Fruit fly (Drosophila melanogaster) whole organism, embryonic: ENCODE results near the gene ND-18.

Experiments
- Adf1 ChIP-seq: fragments of 200-800 bp; sonication (Bioruptor generic); IDR thresholded peaks from 2 replicates; pipeline ENCODE4 v1.3.6; 2022; ENCODE audit warnings: missing biosample characterization, missing genetic modification characterization
- Asciz ChIP-seq: fragments of 200-800 bp; sonication (Bioruptor generic); optimal IDR thresholded peaks from 2 replicates; lab custom pipeline; 2017; ENCODE audit warnings: missing biosample characterization, mild to moderate bottlenecking, missing genetic modification characterization, missing genetic modification reagents
- Atf-2 ChIP-seq: fragments of 200-800 bp; sonication (Bioruptor generic); optimal IDR thresholded peaks from 2 replicates; lab custom pipeline; 2016; ENCODE audit warnings: missing biosample characterization, missing genetic modification characterization
- Atf3 ChIP-seq: fragments of 200-800 bp; sonication (Bioruptor generic); optimal IDR thresholded peaks from 3 replicates; lab custom pipeline; 2016; ENCODE audit warnings: missing biosample characterization, missing genetic modification characterization
- B-H1 ChIP-seq: fragments of 200-800 bp; sonication (Bioruptor generic); IDR thresholded peaks from 3 replicates; pipeline ENCODE4 v1.3.6; 2022; ENCODE audit warnings: missing biosample characterization, missing genetic modification characterization
- CG1024 ChIP-seq: fragments of 200-800 bp; sonication (Bioruptor generic); IDR thresholded peaks from 2 replicates; pipeline ENCODE4 v1.3.6; 2022; ENCODE audit warnings: missing biosample characterization, missing genetic modification characterization
- CG10274 ChIP-seq: fragments of 200-800 bp; sonication (Bioruptor generic); optimal IDR thresholded peaks from 3 replicates; lab custom pipeline; 2017; ENCODE audit warnings: missing biosample characterization, mild to moderate bottlenecking, missing genetic modification characterization
- CG11085 ChIP-seq: fragments of 200-800 bp; sonication (Bioruptor generic); IDR thresholded peaks from 2 replicates; pipeline ENCODE4 v1.3.6; 2022; ENCODE audit warnings: missing biosample characterization, missing genetic modification characterization
- CG11456 ChIP-seq: fragments of 200-800 bp; sonication (Bioruptor generic); IDR thresholded peaks from 3 replicates; pipeline ENCODE4 v1.3.6; 2022; ENCODE audit warnings: missing biosample characterization, missing genetic modification characterization
- CG12155 ChIP-seq: fragments of 200-800 bp; sonication (Bioruptor generic); optimal IDR thresholded peaks from 3 replicates; lab custom pipeline; 2016; ENCODE audit warnings: missing biosample characterization, missing genetic modification characterization
- CG12236 ChIP-seq: fragments of 200-800 bp; sonication (Bioruptor generic); optimal IDR thresholded peaks from 2 replicates; lab custom pipeline; 2016; ENCODE audit warnings: missing biosample characterization, missing genetic modification characterization
- CG12769 ChIP-seq: fragments of 200-800 bp; sonication (Bioruptor generic); optimal IDR thresholded peaks from 2 replicates; lab custom pipeline; 2019; ENCODE audit warnings: missing biosample characterization, mild to moderate bottlenecking, missing genetic modification characterization, moderate library complexity
- CG13424 ChIP-seq: fragments of 200-800 bp; sonication (Bioruptor generic); optimal IDR thresholded peaks from 2 replicates; lab custom pipeline; 2019; ENCODE audit warnings: missing biosample characterization, mild to moderate bottlenecking, missing genetic modification characterization, moderate library complexity
- CG13894 ChIP-seq: fragments of 200-800 bp; sonication (Bioruptor generic); optimal IDR thresholded peaks from 3 replicates; lab custom pipeline; 2018; ENCODE audit warnings: missing biosample characterization, mild to moderate bottlenecking, missing genetic modification characterization, moderate library complexity
- CG16779 ChIP-seq: fragments of 200-800 bp; sonication (Bioruptor generic); IDR thresholded peaks from 2 replicates; pipeline ENCODE4 v1.3.6; 2022; ENCODE audit warnings: missing biosample characterization, missing genetic modification characterization
- CG17385 ChIP-seq: fragments of 200-800 bp; sonication (Bioruptor generic); optimal IDR thresholded peaks from 3 replicates; lab custom pipeline; 2018; ENCODE audit warnings: missing biosample characterization, mild to moderate bottlenecking, missing genetic modification characterization
- CG2889 ChIP-seq: fragments of 200-800 bp; sonication (Bioruptor generic); IDR thresholded peaks from 3 replicates; pipeline ENCODE4 v1.3.6; 2022; ENCODE audit warnings: missing biosample characterization, missing genetic modification characterization
- CG34376 ChIP-seq: fragments of 200-800 bp; sonication (Bioruptor generic); optimal IDR thresholded peaks from 2 replicates; lab custom pipeline; 2018; ENCODE audit warnings: missing biosample characterization, mild to moderate bottlenecking, missing genetic modification characterization
- CG43689 ChIP-seq: fragments of 200-800 bp; sonication (Bioruptor generic); IDR thresholded peaks from 2 replicates; pipeline ENCODE4 v1.3.6; 2022; ENCODE audit warnings: missing biosample characterization, missing genetic modification characterization
- CG4424 ChIP-seq: fragments of 200-800 bp; sonication (Bioruptor generic); optimal IDR thresholded peaks from 3 replicates; lab custom pipeline; 2016; ENCODE audit warnings: missing biosample characterization, missing genetic modification characterization
- CG7357 ChIP-seq: fragments of 200-800 bp; sonication (Bioruptor generic); IDR thresholded peaks from 3 replicates; pipeline ENCODE4 v1.3.6; 2022; ENCODE audit warnings: missing biosample characterization, missing genetic modification characterization
- E2f1 ChIP-seq: fragments of 200-800 bp; sonication (Bioruptor generic); IDR thresholded peaks from 2 replicates; pipeline ENCODE4 v1.3.6; 2022; ENCODE audit warnings: missing biosample characterization, missing genetic modification characterization
- E2f2 ChIP-seq: fragments of 200-800 bp; sonication (Bioruptor generic); IDR thresholded peaks from 2 replicates; pipeline ENCODE4 v1.3.6; 2022; ENCODE audit warnings: missing biosample characterization, missing genetic modification characterization
- Fer1 ChIP-seq: fragments of 200-800 bp; sonication (Bioruptor generic); optimal IDR thresholded peaks from 2 replicates; lab custom pipeline; 2017; ENCODE audit warnings: missing biosample characterization, mild to moderate bottlenecking, missing genetic modification characterization
- Hey ChIP-seq: fragments of 200-800 bp; sonication (Bioruptor generic); optimal IDR thresholded peaks from 3 replicates; lab custom pipeline; 2018; ENCODE audit warnings: missing biosample characterization, mild to moderate bottlenecking, missing genetic modification characterization
- Hmr ChIP-seq: fragments of 200-800 bp; sonication (Bioruptor generic); optimal IDR thresholded peaks from 3 replicates; lab custom pipeline; 2017; ENCODE audit warnings: mild to moderate bottlenecking, missing biosample characterization, missing genetic modification reagents, missing genetic modification characterization
- Hr39 ChIP-seq: fragments of >200 bp; optimal IDR thresholded peaks from 2 replicates; lab custom pipeline; 2017
- MESR4 ChIP-seq: fragments of 200-800 bp; sonication (Bioruptor generic); optimal IDR thresholded peaks from 2 replicates; lab custom pipeline; 2018; ENCODE audit warnings: missing biosample characterization, mild to moderate bottlenecking, missing genetic modification characterization, moderate library complexity
- Mad ChIP-seq: fragments of 200-800 bp; sonication (Bioruptor generic); optimal IDR thresholded peaks from 2 replicates; lab custom pipeline; 2016; ENCODE audit warnings: missing biosample characterization, missing genetic modification characterization
- Meics ChIP-seq: fragments of 200-800 bp; sonication (Bioruptor generic); optimal IDR thresholded peaks from 2 replicates; lab custom pipeline; 2017; ENCODE audit warnings: missing biosample characterization, mild to moderate bottlenecking, missing genetic modification characterization
- Rx ChIP-seq: fragments of 200-800 bp; sonication (Bioruptor generic); IDR thresholded peaks from 2 replicates; pipeline ENCODE4 v1.3.6; 2022; ENCODE audit warnings: missing biosample characterization, missing genetic modification characterization
- Side ChIP-seq: fragments of 200-800 bp; sonication (Bioruptor generic); optimal IDR thresholded peaks from 2 replicates; lab custom pipeline; 2016; ENCODE audit warnings: missing biosample characterization, missing genetic modification characterization
- Tbp ChIP-seq: fragments of >200 bp; optimal IDR thresholded peaks from 2 replicates; lab custom pipeline; 2018; ENCODE audit warnings: missing biosample characterization, missing genetic modification characterization
- ara ChIP-seq: fragments of 200-800 bp; sonication (Bioruptor generic); IDR thresholded peaks from 2 replicates; pipeline ENCODE4 v1.3.6; 2022; ENCODE audit warnings: missing biosample characterization, missing genetic modification characterization
- cg ChIP-seq: fragments of 200-800 bp; sonication (Bioruptor generic); optimal IDR thresholded peaks from 3 replicates; lab custom pipeline; 2019; ENCODE audit warnings: missing biosample characterization, mild to moderate bottlenecking, missing genetic modification characterization, moderate library complexity
- chinmo ChIP-seq: fragments of 200-800 bp; sonication (Bioruptor generic); IDR thresholded peaks from 4 replicates; pipeline ENCODE4 v1.3.6; 2022; ENCODE audit warnings: missing biosample characterization, missing genetic modification characterization; ENCODE audit not compliant: partially characterized antibody
- disco-r ChIP-seq: fragments of 200-800 bp; sonication (Bioruptor generic); optimal IDR thresholded peaks from 2 replicates; lab custom pipeline; 2016; ENCODE audit warnings: missing biosample characterization, missing genetic modification characterization
- dysf ChIP-seq: fragments of 200-800 bp; sonication (Bioruptor generic); IDR thresholded peaks from 3 replicates; pipeline ENCODE4 v1.3.6; 2022; ENCODE audit warnings: missing biosample characterization, missing genetic modification characterization
- fu2 ChIP-seq: fragments of 200-800 bp; sonication (Bioruptor generic); optimal IDR thresholded peaks from 2 replicates; lab custom pipeline; 2016; ENCODE audit warnings: missing biosample characterization, missing genetic modification characterization
- gcm2 ChIP-seq: fragments of 200-800 bp; sonication (Bioruptor generic); optimal IDR thresholded peaks from 2 replicates; lab custom pipeline; 2016; ENCODE audit warnings: missing biosample characterization, missing genetic modification characterization
- ind ChIP-seq: fragments of 200-800 bp; sonication (Bioruptor generic); optimal IDR thresholded peaks from 3 replicates; lab custom pipeline; 2016; ENCODE audit warnings: missing biosample characterization, missing genetic modification characterization
- jigr1 ChIP-seq: fragments of 200-800 bp; sonication (Bioruptor generic); IDR thresholded peaks from 3 replicates; pipeline ENCODE4 v1.3.6; 2022; ENCODE audit warnings: missing biosample characterization, missing genetic modification characterization
- maf-S ChIP-seq: fragments of 200-800 bp; sonication (Bioruptor generic); optimal IDR thresholded peaks from 2 replicates; lab custom pipeline; 2016; ENCODE audit warnings: missing biosample characterization, missing genetic modification characterization
- otp ChIP-seq: fragments of 200-800 bp; sonication (Bioruptor generic); IDR thresholded peaks from 3 replicates; pipeline ENCODE4, ENCODE4 v1.3.6; 2022; ENCODE audit warnings: missing biosample characterization, missing genetic modification characterization
- pan ChIP-seq, 4 experiments: fragments of >200 bp in 3 of 4; fragments of 200-800 bp in 1 of 4; sonication (Bioruptor generic) in 1 of 4; optimal IDR thresholded peaks in 3 of 4; IDR thresholded peaks in 1 of 4; 2 replicates each; pipeline versions ENCODE4 v1.3.6 to Lab custom; 2017 to 2022; ENCODE audit warnings: missing biosample characterization in 2 of 4, missing genetic modification characterization in 2 of 4, mixed read lengths in 1 of 4
- pb ChIP-seq: fragments of 200-800 bp; sonication (Bioruptor generic); optimal IDR thresholded peaks from 3 replicates; lab custom pipeline; 2016; ENCODE audit warnings: missing biosample characterization, missing genetic modification characterization
- pnt ChIP-seq: fragments of 200-800 bp; sonication (Bioruptor generic); optimal IDR thresholded peaks from 3 replicates; lab custom pipeline; 2016; ENCODE audit warnings: missing biosample characterization, missing genetic modification characterization
- scrt ChIP-seq: fragments of 200-800 bp; sonication (Bioruptor generic); optimal IDR thresholded peaks from 2 replicates; lab custom pipeline; 2018; ENCODE audit warnings: missing biosample characterization, mild to moderate bottlenecking, missing genetic modification characterization, moderate library complexity
- sim ChIP-seq: fragments of 200-800 bp; sonication (Bioruptor generic); IDR thresholded peaks from 2 replicates; pipeline ENCODE4 v1.3.6; 2022; ENCODE audit warnings: missing biosample characterization, missing genetic modification characterization
- twi ChIP-seq: fragments of 200-800 bp; optimal IDR thresholded peaks from 2 replicates; lab custom pipeline; 2019; ENCODE audit warnings: missing biosample characterization, mild to moderate bottlenecking, missing genetic modification characterization, moderate library complexity
- z ChIP-seq: fragments of 200-800 bp; sonication (Bioruptor generic); IDR thresholded peaks from 3 replicates; pipeline ENCODE4 v1.3.6; 2022; ENCODE audit warnings: missing biosample characterization, missing genetic modification characterization

Gene ND-18

dm6 chrX:19497782-19498440 lies 5.7 kb downstream of the ND-18 start (continued):
- TF ChIP-seq Side (GFP tag; lab: Kevin White, UChicago) (no peak), MESR4 (GFP tag; lab: Kevin White, UChicago) (no peak), CG1024 (GFP tag; lab: Robert Waterston, UW) (no peak), cg (no peak), CG11085 (GFP tag; lab: Robert Waterston, UW) (no peak), z (GFP tag; lab: Robert Waterston, UW) (no peak), CG13894 (peak; percentile 95), otp (no peak), Tbp (no peak), chinmo (GFP tag; lab: Robert Waterston, UW) (peak; percentile 83; the same call in 2 of the 4 replicates), Atf3 (no peak), Hr39 (no peak), CG12769 (tag; lab: Kevin White, UChicago) (peak; percentile 98), pnt (GFP tag; lab: Kevin White, UChicago) (no peak), maf-S (no peak), Atf-2 (no peak), CG17385 (GFP tag; lab: Kevin White, UChicago) (no peak), ind (GFP tag; lab: Kevin White, UChicago) (no peak), dysf (no peak), Adf1 (GFP tag; lab: Robert Waterston, UW) (peak; percentile 59; the same call in 1 of the 2 replicates), B-H1 (no peak), pb (no peak), Asciz (GFP tag; lab: Kevin White, UChicago) (no peak), CG12155 (GFP tag; lab: Kevin White, UChicago) (peak; percentile 61), disco-r (GFP tag; lab: Kevin White, UChicago) (no peak), ara (GFP tag; lab: Robert Waterston, UW) (no peak), E2f2 (GFP tag; lab: Robert Waterston, UW) (no peak), Mad (no peak), E2f1 (GFP tag; lab: Robert Waterston, UW) (no peak), CG4424 (GFP tag; lab: Kevin White, UChicago) (no peak), pan (optimal IDR thresholded peaks at IDR 0.05; lab: Kevin White, UChicago) (no peak), pan (GFP tag; optimal IDR thresholded peaks at IDR 0.05 in 1 of 2, IDR thresholded peaks at IDR 0.05 in 1 of 2) (peak in 1 of 2 experiments; percentile 18), Fer1 (GFP tag; lab: Kevin White, UChicago) (peak; percentile 39), CG34376 (GFP tag; lab: Kevin White, UChicago) (peak; percentile 89), CG11456 (GFP tag; lab: Robert Waterston, UW) (no peak), jigr1 (GFP tag; lab: Robert Waterston, UW) (no peak), Rx (GFP tag; lab: Robert Waterston, UW) (0 out of 2 replicates have a peak, but pooled peaks have one; percentile 12), sim (no peak), CG13424 (tag; lab: Kevin White, UChicago) (no peak), CG10274 (GFP tag; lab: Kevin White, UChicago) (no peak), Hmr (GFP tag; lab: Kevin White, UChicago) (peak; percentile 63), CG16779 (peak; percentile 15; the same call in 1 of the 2 replicates), CG2889 (GFP tag; lab: Robert Waterston, UW) (no peak), CG7357 (GFP tag; lab: Robert Waterston, UW) (no peak), CG12236 (GFP tag; lab: Kevin White, UChicago) (no peak), Hey (tag; lab: Kevin White, UChicago) (no peak), scrt (no peak), twi (tag; lab: Kevin White, UChicago) (no peak), Meics (GFP tag; lab: Kevin White, UChicago) (peak; percentile 1), CG43689 (GFP tag; lab: Robert Waterston, UW) (no peak), fu2 (GFP tag; lab: Kevin White, UChicago) (no peak), gcm2 (no peak)
